Comparison of ENCODE assay signal across 3 fruit fly cellular contexts in the genomic region with DNA sequence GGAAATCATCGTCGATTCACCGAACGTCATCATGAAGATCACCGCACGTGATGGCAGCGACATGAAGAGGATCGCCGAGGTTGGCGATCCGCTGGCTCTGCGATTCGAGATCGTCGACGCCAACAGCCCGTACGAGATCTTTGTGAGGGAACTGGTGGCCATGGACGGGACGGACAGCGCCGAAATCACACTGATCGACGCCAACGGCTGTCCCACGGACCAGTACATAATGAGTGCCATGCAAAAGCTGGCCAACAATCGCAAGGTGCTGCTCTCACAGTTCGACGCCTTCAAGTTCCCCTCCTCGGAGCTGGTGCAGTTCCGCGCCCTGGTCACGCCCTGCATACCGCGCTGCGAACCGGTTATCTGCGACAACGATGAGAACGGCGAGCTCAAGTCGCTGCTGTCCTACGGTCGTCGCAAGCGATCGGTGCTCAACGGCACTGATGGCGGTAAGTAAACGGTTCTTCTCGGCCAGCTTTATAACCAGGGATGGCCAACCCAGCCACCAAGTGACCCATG.
A peak's percentile ranks its signal among the peaks of the same experiment; 100 is the strongest.
TF ChIP-seq lines count a peak whose summit lies in the region.

No protein-coding gene starts in this region.

TF ChIP-seq in whole organism, prepupa, 60 proteins besides CTCF, POLR2A, EP300 and RAD21:
- no peak for TF ChIP-seq CG6792 (GFP tag; optimal IDR thresholded peaks at IDR 0.05; lab: Kevin White, UChicago)
- no peak for TF ChIP-seq net (GFP tag; optimal IDR thresholded peaks at IDR 0.05; lab: Kevin White, UChicago)
- TF ChIP-seq ss (GFP tag; optimal IDR thresholded peaks at IDR 0.05; lab: Kevin White, UChicago) = no peak
- TF ChIP-seq achi (GFP tag; optimal IDR thresholded peaks at IDR 0.05; lab: Kevin White, UChicago) = no peak
- no peak for TF ChIP-seq fd59A (GFP tag; optimal IDR thresholded peaks at IDR 0.05; lab: Kevin White, UChicago)
- TF ChIP-seq spab (GFP tag; optimal IDR thresholded peaks at IDR 0.05; lab: Kevin White, UChicago) = no peak
- TF ChIP-seq CG6808 (GFP tag; optimal IDR thresholded peaks at IDR 0.05; lab: Kevin White, UChicago) = no peak
- TF ChIP-seq CG10631 (GFP tag; optimal IDR thresholded peaks at IDR 0.05; lab: Kevin White, UChicago) = no peak
- TF ChIP-seq CG6854 (GFP tag; optimal IDR thresholded peaks at IDR 0.05; lab: Kevin White, UChicago) = peak; percentile 75
- no peak for TF ChIP-seq CG16779 (tag; optimal IDR thresholded peaks at IDR 0.05; lab: Kevin White, UChicago)
- no peak for TF ChIP-seq CG6276 (GFP tag; optimal IDR thresholded peaks at IDR 0.05; lab: Kevin White, UChicago)
- TF ChIP-seq Ets21C (GFP tag; optimal IDR thresholded peaks at IDR 0.05; lab: Kevin White, UChicago) = no peak
- TF ChIP-seq CG1621 (tag; optimal IDR thresholded peaks at IDR 0.05; lab: Kevin White, UChicago) = peak; percentile 75
- TF ChIP-seq Sox15 (GFP tag; optimal IDR thresholded peaks at IDR 0.05; lab: Kevin White, UChicago) = no peak
- no peak for TF ChIP-seq esn (GFP tag; optimal IDR thresholded peaks at IDR 0.05; lab: Kevin White, UChicago)

TF ChIP-seq in whole organism, pupa, 21 proteins besides CTCF, POLR2A, EP300 and RAD21:
- TF ChIP-seq CG13204 (GFP tag; optimal IDR thresholded peaks at IDR 0.05; lab: Kevin White, UChicago) = peak; percentile 96
- TF ChIP-seq CG9948 (tag; optimal IDR thresholded peaks at IDR 0.05; lab: Kevin White, UChicago) = no peak
- TF ChIP-seq EcR (GFP tag; optimal IDR thresholded peaks at IDR 0.05; lab: Kevin White, UChicago) = peak; percentile 88

TF ChIP-seq in whole organism, wandering third instar larva, 38 proteins besides CTCF, POLR2A, EP300 and RAD21:
- TF ChIP-seq Vsx2 (GFP tag; optimal IDR thresholded peaks at IDR 0.05; lab: Kevin White, UChicago; ENCODE audit: partially characterized antibody) (peak; percentile 47), h (GFP tag; optimal IDR thresholded peaks at IDR 0.05; lab: Kevin White, UChicago) (no peak), Dif (GFP tag; optimal IDR thresholded peaks at IDR 0.05; lab: Kevin White, UChicago; ENCODE audit: partially characterized antibody) (peak; percentile 49), jim (GFP tag; optimal IDR thresholded peaks at IDR 0.05; lab: Kevin White, UChicago) (no peak), GATAd (GFP tag; optimal IDR thresholded peaks at IDR 0.05; lab: Kevin White, UChicago) (no peak), psq (GFP tag; optimal IDR thresholded peaks at IDR 0.05; lab: Kevin White, UChicago) (no peak)
